Fruit fly (Drosophila melanogaster) whole organism, embryonic: Measurements from ENCODE around the gene Cpr30F.

ENCODE experiments used
- Blimp-1 ChIP-seq: fragments of 200-800 bp; sonication (Bioruptor generic); optimal IDR thresholded peaks from 3 replicates; lab custom pipeline; 2018; ENCODE audit warnings: missing biosample characterization, missing genetic modification characterization, mild to moderate bottlenecking, moderate library complexity, missing genetic modification reagents
- CG10267 ChIP-seq: fragments of 200-800 bp; sonication (Bioruptor generic); optimal IDR thresholded peaks from 2 replicates; lab custom pipeline; 2018; ENCODE audit warnings: missing biosample characterization, mild to moderate bottlenecking, missing genetic modification characterization, moderate library complexity
- CG10321 ChIP-seq: fragments of 200-800 bp; sonication (Bioruptor generic); IDR thresholded peaks from 2 replicates; pipeline ENCODE4 v1.3.6; 2022; ENCODE audit warnings: missing biosample characterization, missing genetic modification characterization
- CG10366 ChIP-seq: fragments of 200-800 bp; sonication (Bioruptor generic); IDR thresholded peaks from 2 replicates; pipeline ENCODE4 v1.3.6; 2022; ENCODE audit warnings: missing biosample characterization, missing genetic modification characterization
- CG11456 ChIP-seq: fragments of 200-800 bp; sonication (Bioruptor generic); IDR thresholded peaks from 3 replicates; pipeline ENCODE4 v1.3.6; 2022; ENCODE audit warnings: missing biosample characterization, missing genetic modification characterization
- CG12071 ChIP-seq: fragments of 200-800 bp; sonication (Bioruptor generic); optimal IDR thresholded peaks from 3 replicates; lab custom pipeline; 2018; ENCODE audit warnings: missing biosample characterization, mild to moderate bottlenecking, missing genetic modification characterization
- CG12942 ChIP-seq: fragments of 200-800 bp; sonication (Bioruptor generic); optimal IDR thresholded peaks from 3 replicates; lab custom pipeline; 2016; ENCODE audit warnings: missing biosample characterization, missing genetic modification characterization
- CG13775 ChIP-seq: fragments of 200-800 bp; sonication (Bioruptor generic); optimal IDR thresholded peaks from 3 replicates; lab custom pipeline; 2017; ENCODE audit warnings: missing biosample characterization, mild to moderate bottlenecking, missing genetic modification characterization
- CG14050 ChIP-seq: fragments of 200-800 bp; sonication (Bioruptor generic); IDR thresholded peaks from 3 replicates; pipeline ENCODE4 v1.3.6; 2022; ENCODE audit warnings: missing biosample characterization, missing genetic modification characterization
- CG1832 ChIP-seq: fragments of 200-800 bp; sonication (Bioruptor generic); optimal IDR thresholded peaks from 2 replicates; lab custom pipeline; 2017; ENCODE audit warnings: missing biosample characterization, mild to moderate bottlenecking, missing genetic modification characterization, inconsistent platforms
- CG18599 ChIP-seq: fragments of 200-800 bp; sonication (Bioruptor generic); optimal IDR thresholded peaks from 3 replicates; lab custom pipeline; 2017; ENCODE audit warnings: missing biosample characterization, missing genetic modification characterization, mild to moderate bottlenecking, moderate library complexity, missing genetic modification reagents
- CG2712 ChIP-seq: fragments of 200-800 bp; optimal IDR thresholded peaks from 3 replicates; lab custom pipeline; 2019; ENCODE audit warnings: missing biosample characterization, mild to moderate bottlenecking, missing genetic modification characterization, moderate library complexity
- CG30020 ChIP-seq: fragments of 200-800 bp; optimal IDR thresholded peaks from 2 replicates; lab custom pipeline; 2019; ENCODE audit warnings: missing biosample characterization, mild to moderate bottlenecking, missing genetic modification characterization, moderate library complexity
- CG3163 ChIP-seq: fragments of 200-800 bp; sonication (Bioruptor generic); optimal IDR thresholded peaks from 3 replicates; lab custom pipeline; 2016; ENCODE audit warnings: missing biosample characterization, missing genetic modification characterization
- CG4820 ChIP-seq: fragments of 200-800 bp; sonication (Bioruptor generic); optimal IDR thresholded peaks from 3 replicates; lab custom pipeline; 2016; ENCODE audit warnings: missing biosample characterization, missing genetic modification characterization
- CG5953 ChIP-seq: fragments of 200-800 bp; sonication (Bioruptor generic); IDR thresholded peaks from 2 replicates; pipeline ENCODE4 v1.3.6; 2022; ENCODE audit warnings: missing biosample characterization, missing genetic modification characterization
- CG6654 ChIP-seq: fragments of 200-800 bp; sonication (Bioruptor generic); optimal IDR thresholded peaks from 2 replicates; lab custom pipeline; 2017; ENCODE audit warnings: missing biosample characterization, mild to moderate bottlenecking, missing genetic modification characterization
- CG6689 ChIP-seq: fragments of 200-800 bp; sonication (Bioruptor generic); IDR thresholded peaks from 2 replicates; pipeline ENCODE4 v1.3.6; 2022; ENCODE audit warnings: missing biosample characterization, missing genetic modification characterization
- CG6791 ChIP-seq: fragments of 200-800 bp; sonication (Bioruptor generic); IDR thresholded peaks from 3 replicates; pipeline ENCODE4 v1.3.6; 2022; ENCODE audit warnings: missing biosample characterization, missing genetic modification characterization; ENCODE audit not compliant: partially characterized antibody
- CG7271 ChIP-seq: fragments of 200-800 bp; sonication (Bioruptor generic); optimal IDR thresholded peaks from 2 replicates; lab custom pipeline; 2018; ENCODE audit warnings: missing biosample characterization, mild to moderate bottlenecking, missing genetic modification characterization, moderate library complexity
- CG7556 ChIP-seq: fragments of 200-800 bp; sonication (Bioruptor generic); optimal IDR thresholded peaks from 2 replicates; lab custom pipeline; 2017; ENCODE audit warnings: missing biosample characterization, mild to moderate bottlenecking, missing genetic modification characterization
- CG7745 ChIP-seq: fragments of 200-800 bp; sonication (Bioruptor generic); optimal IDR thresholded peaks from 2 replicates; lab custom pipeline; 2018; ENCODE audit warnings: missing biosample characterization, mild to moderate bottlenecking, missing genetic modification characterization, moderate library complexity
- CG7987 ChIP-seq: fragments of 200-800 bp; sonication (Bioruptor generic); optimal IDR thresholded peaks from 2 replicates; lab custom pipeline; 2018; ENCODE audit warnings: missing biosample characterization, mild to moderate bottlenecking, missing genetic modification characterization, moderate library complexity
- Dek ChIP-seq: fragments of 200-800 bp; sonication (Bioruptor generic); optimal IDR thresholded peaks from 3 replicates; lab custom pipeline; 2019; ENCODE audit warnings: missing biosample characterization, mild to moderate bottlenecking, missing genetic modification characterization, moderate library complexity
- Dip3 ChIP-seq: fragments of 200-800 bp; sonication (Bioruptor generic); optimal IDR thresholded peaks from 3 replicates; lab custom pipeline; 2016; ENCODE audit warnings: missing biosample characterization, missing genetic modification characterization
- Ets97D ChIP-seq: fragments of 200-800 bp; sonication (Bioruptor generic); optimal IDR thresholded peaks from 3 replicates; lab custom pipeline; 2016; ENCODE audit warnings: missing biosample characterization, missing genetic modification characterization
- GATAe ChIP-seq: fragments of 200-800 bp; sonication (Bioruptor generic); conservative IDR thresholded peaks from 2 replicates; pipeline ENCODE4 v1.3.6; 2022; ENCODE audit warnings: missing biosample characterization, missing genetic modification characterization
- HHEX ChIP-seq: fragments of 200-800 bp; sonication (Bioruptor generic); optimal IDR thresholded peaks from 3 replicates; lab custom pipeline; 2017; ENCODE audit warnings: missing biosample characterization, mild to moderate bottlenecking, missing genetic modification characterization, missing genetic modification reagents
- Hmx ChIP-seq: fragments of 200-800 bp; sonication (Bioruptor generic); optimal IDR thresholded peaks from 2 replicates; lab custom pipeline; 2016; ENCODE audit warnings: missing biosample characterization, missing genetic modification characterization
- Hr39 ChIP-seq: fragments of >200 bp; optimal IDR thresholded peaks from 2 replicates; lab custom pipeline; 2017
- Mes4 ChIP-seq: fragments of 200-800 bp; sonication (Bioruptor generic); optimal IDR thresholded peaks from 2 replicates; lab custom pipeline; 2016; ENCODE audit warnings: missing biosample characterization, missing genetic modification characterization
- NFAT ChIP-seq: fragments of 200-800 bp; sonication (Bioruptor generic); IDR thresholded peaks from 2 replicates; pipeline ENCODE4 v1.3.6; 2022; ENCODE audit warnings: missing biosample characterization, missing genetic modification characterization
- TFAM ChIP-seq: fragments of 200-800 bp; sonication (Bioruptor generic); optimal IDR thresholded peaks from 2 replicates; lab custom pipeline; 2017; ENCODE audit warnings: missing biosample characterization, missing genetic modification characterization, inconsistent platforms
- al ChIP-seq: fragments of 200-800 bp; sonication (Bioruptor generic); IDR thresholded peaks from 2 replicates; pipeline ENCODE4 v1.3.6; 2022; ENCODE audit warnings: missing biosample characterization, missing genetic modification characterization
- bsh ChIP-seq, 2 experiments: fragments of 200-800 bp; sonication (Bioruptor generic); optimal IDR thresholded peaks; 2 replicates each; lab custom pipeline; 2017 to 2018; ENCODE audit warnings: mild to moderate bottlenecking in 2 of 2, missing biosample characterization in 2 of 2, missing genetic modification characterization in 2 of 2, moderate library complexity in 1 of 2
- corto ChIP-seq: fragments of 200-800 bp; sonication (Bioruptor generic); optimal IDR thresholded peaks from 2 replicates; lab custom pipeline; 2016; ENCODE audit warnings: missing biosample characterization, mild to moderate bottlenecking, missing genetic modification characterization, moderate library complexity
- cwo ChIP-seq: fragments of 200-800 bp; sonication (Bioruptor generic); optimal IDR thresholded peaks from 3 replicates; lab custom pipeline; 2017; ENCODE audit warnings: missing biosample characterization, missing genetic modification characterization, mild to moderate bottlenecking, moderate library complexity, missing genetic modification reagents
- fu2 ChIP-seq: fragments of 200-800 bp; sonication (Bioruptor generic); optimal IDR thresholded peaks from 2 replicates; lab custom pipeline; 2016; ENCODE audit warnings: missing biosample characterization, missing genetic modification characterization
- gfzf ChIP-seq: fragments of 200-800 bp; sonication (Bioruptor generic); optimal IDR thresholded peaks from 2 replicates; lab custom pipeline; 2016; ENCODE audit warnings: missing biosample characterization, mild to moderate bottlenecking, missing genetic modification characterization, moderate library complexity
- inv ChIP-seq: fragments of 200-800 bp; sonication (Bioruptor generic); IDR thresholded peaks from 2 replicates; pipeline ENCODE4 v1.3.6; 2022; ENCODE audit warnings: missing biosample characterization, missing genetic modification characterization; ENCODE audit not compliant: partially characterized antibody
- kay ChIP-seq: fragments of 200-800 bp; sonication (Bioruptor generic); optimal IDR thresholded peaks from 2 replicates; lab custom pipeline; 2016; ENCODE audit warnings: missing biosample characterization, missing genetic modification characterization
- mld ChIP-seq: fragments of 200-800 bp; sonication (Bioruptor generic); IDR thresholded peaks from 3 replicates; pipeline ENCODE4 v1.3.6; 2022; ENCODE audit warnings: missing biosample characterization, missing genetic modification characterization; ENCODE audit not compliant: partially characterized antibody
- nau ChIP-seq: fragments of 200-800 bp; sonication (Bioruptor generic); optimal IDR thresholded peaks from 3 replicates; lab custom pipeline; 2017; ENCODE audit warnings: missing biosample characterization, mild to moderate bottlenecking, missing genetic modification characterization, missing genetic modification reagents
- nmo ChIP-seq: fragments of 200-800 bp; sonication (Bioruptor generic); optimal IDR thresholded peaks from 2 replicates; lab custom pipeline; 2018; ENCODE audit warnings: missing biosample characterization, mild to moderate bottlenecking, missing genetic modification characterization, moderate library complexity
- pros ChIP-seq: fragments of 200-800 bp; sonication (Bioruptor generic); optimal IDR thresholded peaks from 3 replicates; lab custom pipeline; 2019; ENCODE audit warnings: missing biosample characterization, mild to moderate bottlenecking, missing genetic modification characterization, moderate library complexity
- sens ChIP-seq: fragments of 200-800 bp; sonication (Bioruptor generic); peaks from one replicate; lab custom pipeline; 2016; ENCODE audit warnings: missing biosample characterization, missing genetic modification characterization
- toy ChIP-seq: fragments of 200-800 bp; sonication (Bioruptor generic); IDR thresholded peaks from 2 replicates; pipeline ENCODE4 v1.3.6; 2022; ENCODE audit warnings: missing biosample characterization, missing genetic modification characterization
- unc-4 ChIP-seq: fragments of 200-800 bp; sonication (Bioruptor generic); IDR thresholded peaks from 2 replicates; pipeline ENCODE4 v1.3.6; 2022; ENCODE audit warnings: missing biosample characterization, missing genetic modification characterization; ENCODE audit not compliant: partially characterized antibody
- usp ChIP-seq: fragments of >200 bp; optimal IDR thresholded peaks from 2 replicates; lab custom pipeline; 2017; ENCODE audit warnings: missing biosample characterization, missing genetic modification characterization
- zen2 ChIP-seq: fragments of 200-800 bp; sonication (Bioruptor generic); IDR thresholded peaks from 3 replicates; pipeline ENCODE4 v1.3.6; 2022; ENCODE audit warnings: missing biosample characterization, missing genetic modification characterization; ENCODE audit not compliant: partially characterized antibody

Gene Cpr30F

dm6 chr2L:9897296-9897695 is 35.7 kb downstream of the Cpr30F start, which contains the start of gene RpS2 (continued):
- TF ChIP-seq mld (GFP tag; lab: Robert Waterston, UW) (peak; percentile 98), CG7271 (tag; lab: Kevin White, UChicago) (no peak), sens (GFP tag; lab: Kevin White, UChicago) (peak; percentile 91), CG7745 (no peak), Hmx (GFP tag; lab: Kevin White, UChicago) (no peak), CG10267 (tag; lab: Kevin White, UChicago) (peak; percentile 65), NFAT (GFP tag; lab: Robert Waterston, UW) (peak; percentile 36), CG4820 (GFP tag; lab: Kevin White, UChicago) (no peak), unc-4 (GFP tag; lab: Robert Waterston, UW) (peak; percentile 99), CG13775 (GFP tag; lab: Kevin White, UChicago) (no peak), CG2712 (tag; lab: Kevin White, UChicago) (no peak), CG10321 (no peak; the same call in 1 of the 2 replicates), Ets97D (GFP tag; lab: Kevin White, UChicago) (peak; percentile 94), toy (GFP tag; lab: Robert Waterston, UW) (no peak), cwo (GFP tag; lab: Kevin White, UChicago) (no peak), CG6654 (GFP tag; lab: Kevin White, UChicago) (no peak), Hr39 (lab: Kevin White, UChicago) (no peak), CG11456 (GFP tag; lab: Robert Waterston, UW) (0 out of 3 replicates have a peak, but pooled peaks have one; percentile 6), bsh (GFP tag; optimal IDR thresholded peaks at IDR 0.05; lab: Kevin White, UChicago) (peak; percentile 7 to 35), Mes4 (GFP tag; lab: Kevin White, UChicago) (peak; percentile 23), CG3163 (GFP tag; lab: Kevin White, UChicago) (peak; percentile 25), CG7556 (GFP tag; lab: Kevin White, UChicago) (no peak), CG5953 (GFP tag; lab: Robert Waterston, UW) (no peak), inv (peak; percentile 99), kay (no peak), nmo (GFP tag; lab: Kevin White, UChicago) (peak; percentile 55), fu2 (GFP tag; lab: Kevin White, UChicago) (no peak), Dek (tag; lab: Kevin White, UChicago) (peak; percentile 21), gfzf (GFP tag; lab: Kevin White, UChicago) (peak; percentile 18), CG12942 (GFP tag; lab: Kevin White, UChicago) (no peak), GATAe (GFP tag; lab: Robert Waterston, UW) (no peak), zen2 (GFP tag; lab: Robert Waterston, UW) (peak; percentile 99), CG10366 (GFP tag; lab: Robert Waterston, UW) (no peak), CG18599 (GFP tag; lab: Kevin White, UChicago) (no peak), corto (GFP tag; lab: Kevin White, UChicago) (no peak), CG14050 (GFP tag; lab: Robert Waterston, UW) (no peak), Dip3 (no peak), CG7987 (GFP tag; lab: Kevin White, UChicago) (peak; percentile 68), pros (GFP tag; lab: Kevin White, UChicago) (no peak), TFAM (GFP tag; lab: Kevin White, UChicago) (no peak), CG6791 (peak; percentile 99), al (0 out of 2 replicates have a peak, but pooled peaks have one; percentile 16), CG1832 (GFP tag; lab: Kevin White, UChicago) (no peak), usp (GFP tag; lab: Kevin White, UChicago) (no peak), CG6689 (GFP tag; lab: Robert Waterston, UW) (0 out of 2 replicates have a peak, but pooled peaks have one; percentile 15), CG12071 (GFP tag; lab: Kevin White, UChicago) (no peak), nau (GFP tag; lab: Kevin White, UChicago) (peak; percentile 64), HHEX (GFP tag; lab: Kevin White, UChicago) (peak; percentile 35), Blimp-1 (GFP tag; lab: Kevin White, UChicago) (no peak), CG30020 (tag; lab: Kevin White, UChicago) (peak; percentile 22)
